Fruit fly (Drosophila melanogaster) whole organism, adult: ENCODE results near the gene Gk1.

Experiments used
- CG11617 ChIP-seq: fragments of 200-800 bp; sonication (Bioruptor generic); optimal IDR thresholded peaks from 2 replicates; lab custom pipeline; 2017; ENCODE audit warnings: mild to moderate bottlenecking, missing biosample characterization, missing genetic modification reagents, missing genetic modification characterization
- CG12768 ChIP-seq: fragments of 200-800 bp; sonication (Bioruptor generic); optimal IDR thresholded peaks from 2 replicates; lab custom pipeline; 2017; ENCODE audit warnings: missing biosample characterization, missing genetic modification characterization, mild to moderate bottlenecking, moderate library complexity, missing genetic modification reagents
- CG1620 ChIP-seq: fragments of 200-800 bp; sonication (Bioruptor generic); optimal IDR thresholded peaks from 2 replicates; lab custom pipeline; 2016; ENCODE audit warnings: missing biosample characterization, missing genetic modification characterization
- CG33017 ChIP-seq: fragments of 200-800 bp; sonication (Bioruptor generic); optimal IDR thresholded peaks from 2 replicates; lab custom pipeline; 2018; ENCODE audit warnings: missing biosample characterization, mild to moderate bottlenecking, missing genetic modification characterization, moderate library complexity
- CG5204 ChIP-seq: fragments of 200-800 bp; sonication (Bioruptor generic); optimal IDR thresholded peaks from 2 replicates; lab custom pipeline; 2016; ENCODE audit warnings: missing biosample characterization, missing genetic modification characterization
- CG7045 ChIP-seq: fragments of 200-800 bp; sonication (Bioruptor generic); optimal IDR thresholded peaks from 2 replicates; lab custom pipeline; 2017; ENCODE audit warnings: missing biosample characterization, mild to moderate bottlenecking, missing genetic modification characterization
- CG7101 ChIP-seq: fragments of 200-800 bp; sonication (Bioruptor generic); optimal IDR thresholded peaks from 2 replicates; lab custom pipeline; 2018; ENCODE audit warnings: missing biosample characterization, mild to moderate bottlenecking, missing genetic modification characterization, moderate library complexity
- Clk ChIP-seq: fragments of 200-800 bp; sonication (Bioruptor generic); optimal IDR thresholded peaks from 2 replicates; lab custom pipeline; 2017; ENCODE audit warnings: missing biosample characterization, missing genetic modification characterization
- Crg-1 ChIP-seq: fragments of 200-800 bp; sonication (Bioruptor generic); optimal IDR thresholded peaks from 2 replicates; lab custom pipeline; 2016; ENCODE audit warnings: missing biosample characterization, missing genetic modification characterization
- Hr96 ChIP-seq: fragments of 200-800 bp; sonication (Bioruptor generic); optimal IDR thresholded peaks from 2 replicates; lab custom pipeline; 2016; ENCODE audit warnings: missing biosample characterization, missing genetic modification characterization
- bab1 ChIP-seq: fragments of 200-800 bp; sonication (Bioruptor generic); optimal IDR thresholded peaks from 3 replicates; lab custom pipeline; 2019; ENCODE audit warnings: missing biosample characterization, mild to moderate bottlenecking, missing genetic modification characterization, moderate library complexity
- kay ChIP-seq: fragments of 200-800 bp; sonication (Bioruptor generic); peaks from one replicate; lab custom pipeline; 2016; ENCODE audit warnings: missing biosample characterization, missing genetic modification characterization, borderline replicate concordance
- tj ChIP-seq: fragments of 200-800 bp; sonication (Bioruptor generic); optimal IDR thresholded peaks from 3 replicates; lab custom pipeline; 2017; ENCODE audit warnings: missing biosample characterization, mild to moderate bottlenecking, missing genetic modification characterization, moderate library complexity
- toe ChIP-seq: fragments of 200-800 bp; sonication (Bioruptor generic); optimal IDR thresholded peaks from 2 replicates; lab custom pipeline; 2016; ENCODE audit warnings: missing biosample characterization, missing genetic modification characterization

DNA sequence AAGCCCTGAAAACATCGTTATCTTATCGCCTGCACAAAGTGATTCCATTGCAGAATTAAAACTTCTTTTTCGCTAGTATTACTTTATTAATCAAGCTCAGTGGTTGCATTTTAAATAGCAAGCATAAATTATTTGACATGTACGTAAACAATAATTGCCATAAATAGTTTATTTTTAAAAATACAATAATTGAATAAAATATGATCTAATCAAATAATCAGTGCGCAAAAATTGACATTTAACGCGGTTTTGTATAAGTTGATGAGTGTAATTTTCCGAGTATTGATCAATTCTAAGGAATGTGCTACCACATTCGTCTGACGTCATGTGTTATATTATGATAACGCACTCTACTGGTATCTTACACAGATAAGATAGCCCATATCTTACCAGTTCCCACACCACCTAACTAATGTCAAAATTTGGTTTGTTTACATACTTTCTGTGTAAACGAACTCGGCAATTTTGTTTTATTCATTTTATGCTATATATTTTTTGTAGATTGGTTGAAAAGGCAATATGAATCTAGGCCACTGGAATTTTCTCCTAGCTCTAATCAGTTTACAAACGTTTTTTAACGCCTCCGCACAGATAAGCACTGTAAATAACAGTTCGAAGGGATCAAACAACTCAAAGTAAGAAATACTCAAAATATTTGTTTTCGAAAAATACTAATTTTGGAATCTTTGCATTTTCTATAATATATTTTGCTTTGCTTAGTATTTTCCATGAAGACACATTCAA, 42.0 kb upstream of the Gk1 start, which contains the start of gene mthl14:
- TF ChIP-seq Crg-1 (GFP tag; lab: Kevin White, UChicago) (peak; percentile 22), CG7101 (tag; lab: Kevin White, UChicago) (no peak), CG7045 (no peak), CG12768 (GFP tag; lab: Kevin White, UChicago) (no peak), kay (GFP tag; lab: Kevin White, UChicago) (peak; percentile 80), toe (GFP tag; lab: Kevin White, UChicago) (no peak), CG5204 (GFP tag; lab: Kevin White, UChicago) (no peak), CG11617 (GFP tag; lab: Kevin White, UChicago) (no peak), CG33017 (tag; lab: Kevin White, UChicago) (no peak), Clk (no peak), bab1 (GFP tag; lab: Kevin White, UChicago) (no peak), tj (GFP tag; lab: Kevin White, UChicago) (no peak), CG1620 (no peak), Hr96 (GFP tag; lab: Kevin White, UChicago) (no peak)
